Worm (Caenorhabditis elegans): ENCODE results near the gene B0035.13.
A peak's percentile ranks its signal among the peaks of the same experiment; 100 is the strongest.

The B0035.13 gene

DNA sequence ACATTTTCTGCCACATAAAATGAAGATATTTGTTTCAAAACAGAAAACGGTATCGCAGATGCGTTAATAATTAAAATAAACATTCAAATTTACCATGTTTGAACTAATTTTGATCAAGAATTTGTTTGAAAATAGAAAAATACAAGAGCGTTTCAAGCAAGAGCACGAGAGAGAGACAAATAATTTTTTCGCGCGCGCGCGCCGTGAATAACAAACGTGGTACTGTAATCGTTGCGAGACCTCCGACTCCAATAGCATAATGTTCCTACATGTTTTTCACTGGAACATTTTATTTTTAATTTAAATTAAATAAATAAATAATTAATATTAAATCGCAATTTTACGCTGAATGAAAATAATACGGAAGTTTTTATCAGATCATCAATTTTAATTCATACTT is 30.5 kb upstream of the B0035.13 start, which contains the start of gene F54E12.2:
Gene F54E12.2 (minus strand): TSS at position 164 of the 400 bp plus-strand sequence.
- no peak for TF ChIP-seq F10E7.11 (tag; optimal IDR thresholded peaks at IDR 0.05)
- TF ChIP-seq unc-130 (GFP tag; optimal IDR thresholded peaks at IDR 0.05): peak; percentile 90
- peak; percentile 56 for TF ChIP-seq snpc-1.1 (tag; optimal IDR thresholded peaks at IDR 0.05; ENCODE audit: insufficient read depth)
- TF ChIP-seq egrh-3 (GFP tag; IDR thresholded peaks at IDR 0.05): no peak
- TF ChIP-seq nhr-80 (tag; optimal IDR thresholded peaks at IDR 0.05): no peak
- peak in 1 of 3 experiments; percentile 75 for TF ChIP-seq lin-35 (GFP tag; optimal IDR thresholded peaks at IDR 0.05)
- peak; percentile 82 for TF ChIP-seq lin-54 (GFP tag; optimal IDR thresholded peaks at IDR 0.05)
- TF ChIP-seq ceh-40 (GFP tag; IDR thresholded peaks at IDR 0.05): no peak
- TF ChIP-seq somi-1 (GFP tag; optimal IDR thresholded peaks at IDR 0.05): no peak
- no peak for TF ChIP-seq rec-8 (tag; optimal IDR thresholded peaks at IDR 0.05)
- TF ChIP-seq him-1 (tag; optimal IDR thresholded peaks at IDR 0.05): no peak
- TF ChIP-seq F49E8.2 (tag; optimal IDR thresholded peaks at IDR 0.05; ENCODE audit: insufficient read depth): peak; percentile 65
- TF ChIP-seq let-526 (GFP tag; IDR thresholded peaks at IDR 0.05): no peak
- TF ChIP-seq nhr-27 (tag; optimal IDR thresholded peaks at IDR 0.05): no peak
- TF ChIP-seq rcor-1 (GFP tag; IDR thresholded peaks at IDR 0.05): peak; percentile 88
- no peak for TF ChIP-seq zim-3 (tag; optimal IDR thresholded peaks at IDR 0.05)
- no peak for TF ChIP-seq die-1 (tag; optimal IDR thresholded peaks at IDR 0.05)
- TF ChIP-seq ceh-58 (GFP tag; IDR thresholded peaks at IDR 0.05): no peak
- TF ChIP-seq nhr-179 (tag; optimal IDR thresholded peaks at IDR 0.05): no peak
- TF ChIP-seq madf-8 (GFP tag; conservative IDR thresholded peaks at IDR 0.05): peak; percentile 96
- TF ChIP-seq ztf-3 (GFP tag; optimal IDR thresholded peaks at IDR 0.05): no peak
- TF ChIP-seq Y95B8A.8 (GFP tag; IDR thresholded peaks at IDR 0.05): peak; percentile 95
- TF ChIP-seq pbrm-1 (GFP tag; IDR thresholded peaks at IDR 0.05): peak; percentile 78
- TF ChIP-seq K12H6.12 (tag; optimal IDR thresholded peaks at IDR 0.05): no peak
- peak; percentile 99 for TF ChIP-seq madf-6 (GFP tag; IDR thresholded peaks at IDR 0.05)
- TF ChIP-seq ceh-91 (GFP tag; IDR thresholded peaks at IDR 0.05): peak; percentile 98
- no peak for TF ChIP-seq lsy-27 (tag; optimal IDR thresholded peaks at IDR 0.05; ENCODE audit: borderline replicate concordance, insufficient read depth)
- peak; percentile 38 for TF ChIP-seq athp-1 (tag; optimal IDR thresholded peaks at IDR 0.05)
- peak; percentile 88; the same call in 1 of the 2 replicates for TF ChIP-seq F39B2.1 (GFP tag; IDR thresholded peaks at IDR 0.05)
- no peak for TF ChIP-seq zfh-2 (GFP tag; conservative IDR thresholded peaks at IDR 0.05)
- peak; percentile 94 for TF ChIP-seq dpl-1 (GFP tag; optimal IDR thresholded peaks at IDR 0.05)
- TF ChIP-seq bed-1 (GFP tag; IDR thresholded peaks at IDR 0.05): no peak
- no peak for TF ChIP-seq ZK185.1 (tag; optimal IDR thresholded peaks at IDR 0.05; ENCODE audit: poor library complexity, severe bottlenecking)
- TF ChIP-seq ztf-26 (tag; optimal IDR thresholded peaks at IDR 0.05): no peak
- no peak for TF ChIP-seq sea-2 (GFP tag; IDR thresholded peaks at IDR 0.05)
- TF ChIP-seq tbp1 (GFP tag; optimal IDR thresholded peaks at IDR 0.05): peak; percentile 68
- no peak for TF ChIP-seq Y56A3A.18 (GFP tag; IDR thresholded peaks at IDR 0.05)
- peak; percentile 7 for TF ChIP-seq F23B12.7 (tag; optimal IDR thresholded peaks at IDR 0.05; ENCODE audit: insufficient read depth)
- no peak for TF ChIP-seq mes-4 (tag; optimal IDR thresholded peaks at IDR 0.05)
- TF ChIP-seq B0336.3 (GFP tag; IDR thresholded peaks at IDR 0.05): no peak
- no peak for TF ChIP-seq attf-5 (GFP tag; optimal IDR thresholded peaks at IDR 0.05)
- TF ChIP-seq nfya-2 (GFP tag; IDR thresholded peaks at IDR 0.05): no peak
- peak; percentile 90 for TF ChIP-seq tlf-1 (GFP tag; optimal IDR thresholded peaks at IDR 0.05)
- TF ChIP-seq ceh-79 (tag; optimal IDR thresholded peaks at IDR 0.05): no peak
- peak; percentile 95 for TF ChIP-seq xnd-1 (tag; optimal IDR thresholded peaks at IDR 0.05)
- peak; percentile 57; the same call in 1 of the 2 replicates for TF ChIP-seq mcd-1 (GFP tag; IDR thresholded peaks at IDR 0.05)
- no peak for TF ChIP-seq F55B11.4 (tag; optimal IDR thresholded peaks at IDR 0.05; ENCODE audit: borderline replicate concordance, insufficient read depth)
- no peak for TF ChIP-seq sdz-38 (tag; optimal IDR thresholded peaks at IDR 0.05)
- TF ChIP-seq lin-40 (tag; optimal IDR thresholded peaks at IDR 0.05): no peak
